Worm (Caenorhabditis elegans) whole organism, mixed stage, embryonic: ENCODE measurements around the gene acy-2.

Source experiments
- blmp-1 ChIP-seq: fragments of 150-350 bp; optimal IDR thresholded peaks from 2 replicates; lab custom pipeline; 2014; ENCODE audit warnings: missing biosample characterization, missing genetic modification characterization
- ceh-39 ChIP-seq: fragments of 150-350 bp; optimal IDR thresholded peaks from 2 replicates; lab custom pipeline; 2014; ENCODE audit warnings: missing biosample characterization, missing genetic modification characterization
- elt-1 ChIP-seq: sonication (generic microtip); optimal IDR thresholded peaks from 2 replicates; lab custom pipeline; 2017; ENCODE audit warnings: missing genetic modification characterization, mild to moderate bottlenecking, missing compliant biosample characterization, antibody characterized with exemption, moderate library complexity, borderline replicate concordance; ENCODE audit not compliant: insufficient read depth
- nhr-237 ChIP-seq: fragments of 150-350 bp; optimal IDR thresholded peaks from 2 replicates; lab custom pipeline; 2014; ENCODE audit warnings: missing biosample characterization, missing genetic modification characterization
- tbx-8 ChIP-seq: fragments of 200-800 bp; sonication (Bioruptor generic); optimal IDR thresholded peaks from 2 replicates; lab custom pipeline; 2018; ENCODE audit warnings: mild to moderate bottlenecking, missing genetic modification characterization, moderate library complexity, missing compliant biosample characterization

- TF ChIP-seq blmp-1 (no peak), nhr-237 (tag; lab: Kevin White, UChicago) (no peak), elt-1 (tag; lab: Kevin White, UChicago) (no peak), tbx-8 (GFP tag; lab: Kevin White, UChicago) (no peak), ceh-39 (no peak)
Observed at ce11 chrV:5943167-5943566, 32.7 kb upstream of the acy-2 start, which contains the start of gene pst-1.
